Worm (Caenorhabditis elegans): ENCODE measurements around the gene gly-11.

DNA sequence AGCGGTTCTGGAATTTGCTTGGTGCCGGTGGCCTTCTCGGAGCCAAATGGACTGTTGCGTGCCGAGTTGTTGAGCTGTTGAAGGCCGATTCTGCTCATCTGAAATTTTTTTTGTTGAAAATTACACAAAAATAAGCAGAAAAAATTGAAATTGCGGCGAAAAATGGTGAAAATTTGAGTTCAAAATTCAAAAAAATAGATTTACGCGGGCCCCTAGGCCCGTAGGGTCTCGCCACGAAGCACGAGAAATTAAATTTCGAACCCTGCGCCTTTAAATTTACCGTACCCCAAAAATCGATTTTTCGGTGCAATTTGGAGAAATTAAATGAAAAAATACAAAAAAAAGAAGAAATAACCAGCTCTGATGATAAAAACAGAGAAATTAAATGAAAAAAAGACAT is 48.2 kb upstream of the gly-11 start, which contains the start of gene gmn-1:
- no peak for TF ChIP-seq dao-5 (tag; optimal IDR thresholded peaks at IDR 0.05)
- no peak for TF ChIP-seq him-1 (tag; optimal IDR thresholded peaks at IDR 0.05)
